Worm (Caenorhabditis elegans) whole organism, L4 larva: Measurements from ENCODE around the gene Y50D4C.12.

Experiments
- F10B5.3 ChIP-seq: sonication (generic microtip); optimal IDR thresholded peaks from 2 replicates; lab custom pipeline; 2016; ENCODE audit warnings: mild to moderate bottlenecking, missing genetic modification characterization, missing compliant biosample characterization
- F37D6.2 ChIP-seq: sonication (generic microtip); optimal IDR thresholded peaks from 2 replicates; lab custom pipeline; 2016; ENCODE audit warnings: mild to moderate bottlenecking, missing genetic modification characterization, missing compliant biosample characterization
- R02D3.7 ChIP-seq: fragments of 150-350 bp; sonication (generic microtip); optimal IDR thresholded peaks from 3 replicates; lab custom pipeline; 2014; ENCODE audit warnings: missing biosample characterization, missing genetic modification characterization
- T20F7.1 ChIP-seq: fragments of 200-800 bp; sonication (Bioruptor generic); optimal IDR thresholded peaks from 2 replicates; lab custom pipeline; 2018; ENCODE audit warnings: mild to moderate bottlenecking, missing genetic modification characterization, missing compliant biosample characterization
- Y75B8A.6 ChIP-seq: fragments of 200-800 bp; sonication (Bioruptor generic); IDR thresholded peaks from 2 replicates; pipeline ENCODE4 v1.3.6; 2022; ENCODE audit warnings: missing genetic modification reagents, missing genetic modification characterization, missing compliant biosample characterization
- ZK546.5 ChIP-seq, 2 experiments: sonication (generic microtip); optimal IDR thresholded peaks; 2 replicates each; lab custom pipeline; 2017; ENCODE audit warnings: missing biosample characterization in 2 of 2, missing genetic modification characterization in 2 of 2
- aha-1 ChIP-seq: fragments of 150-350 bp; peaks from one replicate; lab custom pipeline; 2014; ENCODE audit warnings: missing biosample characterization, missing genetic modification characterization
- aly-2 ChIP-seq: sonication (generic microtip); optimal IDR thresholded peaks from 2 replicates; lab custom pipeline; 2018; ENCODE audit warnings: missing biosample characterization, missing genetic modification characterization
- arid-1 ChIP-seq: fragments of 200-800 bp; sonication (Bioruptor generic); conservative IDR thresholded peaks from 2 replicates; pipeline ENCODE4 v1.3.6; 2022; ENCODE audit warnings: missing genetic modification reagents, missing genetic modification characterization, missing compliant biosample characterization
- ceh-20 ChIP-seq: fragments of 200-800 bp; sonication (Bioruptor generic); IDR thresholded peaks from 2 replicates; pipeline ENCODE4 v1.3.6; 2022; ENCODE audit warnings: missing genetic modification reagents, missing genetic modification characterization, missing compliant biosample characterization
- daf-8 ChIP-seq: fragments of 200-800 bp; sonication (Bioruptor generic); IDR thresholded peaks from 2 replicates; pipeline ENCODE4 v1.3.6; 2022; ENCODE audit warnings: missing genetic modification characterization, missing compliant biosample characterization
- dmd-6 ChIP-seq: fragments of 200-800 bp; sonication (Bioruptor generic); IDR thresholded peaks from 2 replicates; pipeline ENCODE4 v1.3.6; 2022; ENCODE audit warnings: missing genetic modification reagents, missing genetic modification characterization, missing compliant biosample characterization
- dmd-9 ChIP-seq: fragments of 200-800 bp; sonication (Bioruptor generic); IDR thresholded peaks from 2 replicates; pipeline ENCODE4 v1.3.6; 2022; ENCODE audit warnings: missing genetic modification reagents, missing genetic modification characterization, missing compliant biosample characterization
- dve-1 ChIP-seq: sonication (generic microtip); optimal IDR thresholded peaks from 2 replicates; lab custom pipeline; 2017; ENCODE audit warnings: antibody characterized with exemption, mild to moderate bottlenecking, missing genetic modification characterization, missing compliant biosample characterization; ENCODE audit not compliant: insufficient read depth
- fkh-10 ChIP-seq: fragments of 150-350 bp; optimal IDR thresholded peaks from 2 replicates; lab custom pipeline; 2014; ENCODE audit warnings: missing biosample characterization, missing genetic modification reagents, missing genetic modification characterization
- gei-8 ChIP-seq: fragments of 200-800 bp; sonication (Bioruptor generic); optimal IDR thresholded peaks from 2 replicates; lab custom pipeline; 2018; ENCODE audit warnings: mild to moderate bottlenecking, missing genetic modification characterization, missing compliant biosample characterization
- hif-1 ChIP-seq, 2 experiments: sonication (generic microtip); optimal IDR thresholded peaks; 2 replicates each; lab custom pipeline; 2016 to 2017; ENCODE audit warnings: missing compliant biosample characterization in 2 of 2, missing genetic modification characterization in 2 of 2, missing genetic modification reagents in 2 of 2, missing genotype in 2 of 2, mild to moderate bottlenecking in 1 of 2
- hlh-11 ChIP-seq: fragments of 200-800 bp; sonication (Bioruptor generic); optimal IDR thresholded peaks from 2 replicates; lab custom pipeline; 2018; ENCODE audit warnings: mild to moderate bottlenecking, missing genetic modification characterization, missing compliant biosample characterization
- hlh-30 ChIP-seq: sonication (generic microtip); optimal IDR thresholded peaks from 2 replicates; lab custom pipeline; 2017; ENCODE audit warnings: antibody characterized with exemption, mild to moderate bottlenecking, missing genetic modification characterization, missing compliant biosample characterization; ENCODE audit not compliant: insufficient read depth
- hmg-1.1 ChIP-seq: fragments of 200-800 bp; sonication (Bioruptor generic); IDR thresholded peaks from 2 replicates; pipeline ENCODE4 v1.3.6; 2022; ENCODE audit warnings: missing genetic modification reagents, missing genetic modification characterization, missing compliant biosample characterization
- lin-13 ChIP-seq: fragments of 150-350 bp; optimal IDR thresholded peaks from 2 replicates; lab custom pipeline; 2014; ENCODE audit warnings: missing biosample characterization, missing genetic modification reagents, missing genetic modification characterization
- lin-15B ChIP-seq: fragments of 150-350 bp; sonication (generic microtip); optimal IDR thresholded peaks from 3 replicates; lab custom pipeline; 2014; ENCODE audit warnings: missing biosample characterization, missing genetic modification characterization
- lin-38 ChIP-seq: fragments of 200-800 bp; sonication (Bioruptor generic); IDR thresholded peaks from 2 replicates; pipeline ENCODE4 v1.3.6; 2022; ENCODE audit warnings: missing genetic modification reagents, missing genetic modification characterization, missing compliant biosample characterization
- lir-3 ChIP-seq: sonication (generic microtip); optimal IDR thresholded peaks from 2 replicates; lab custom pipeline; 2016; ENCODE audit warnings: mild to moderate bottlenecking, missing genetic modification characterization, missing compliant biosample characterization
- mdt-29 ChIP-seq: fragments of 200-800 bp; sonication (Bioruptor generic); IDR thresholded peaks from 2 replicates; pipeline ENCODE4 v1.3.6; 2022; ENCODE audit warnings: missing genetic modification reagents, missing genetic modification characterization, missing compliant biosample characterization
- mxl-3 ChIP-seq: fragments of 200-800 bp; sonication (Bioruptor generic); optimal IDR thresholded peaks from 2 replicates; lab custom pipeline; 2018; ENCODE audit warnings: mild to moderate bottlenecking, missing genetic modification characterization, missing compliant biosample characterization
- nhr-11 ChIP-seq: fragments of 150-350 bp; optimal IDR thresholded peaks from 2 replicates; lab custom pipeline; 2014; ENCODE audit warnings: missing biosample characterization, missing genetic modification characterization
- nhr-111 ChIP-seq: fragments of 200-800 bp; sonication (Bioruptor generic); optimal IDR thresholded peaks from 2 replicates; lab custom pipeline; 2018; ENCODE audit warnings: mild to moderate bottlenecking, missing genetic modification characterization, missing compliant biosample characterization
- nhr-25 ChIP-seq: sonication (generic microtip); optimal IDR thresholded peaks from 2 replicates; lab custom pipeline; 2017; ENCODE audit warnings: missing genetic modification characterization, mild to moderate bottlenecking, missing compliant biosample characterization, antibody characterized with exemption, moderate library complexity, borderline replicate concordance; ENCODE audit not compliant: insufficient read depth
- nhr-28 ChIP-seq: fragments of 150-350 bp; optimal IDR thresholded peaks from 2 replicates; lab custom pipeline; 2014; ENCODE audit warnings: missing biosample characterization, missing genetic modification characterization
- pha-4 ChIP-seq, 2 experiments: fragments of 150-350 bp in 1 of 2; fragments of 200-800 bp in 1 of 2; sonication (Bioruptor generic) in 1 of 2; IDR thresholded peaks in 1 of 2; optimal IDR thresholded peaks in 1 of 2; 2 replicates each; pipeline versions ENCODE4 v1.3.6 to Lab custom; 2014 to 2022; ENCODE audit warnings: missing genetic modification characterization in 2 of 2, missing genetic modification reagents in 2 of 2, missing biosample characterization in 1 of 2, missing compliant biosample characterization in 1 of 2
- php-3 ChIP-seq: fragments of 200-800 bp; sonication (Bioruptor generic); IDR thresholded peaks from 2 replicates; pipeline ENCODE4 v1.3.6; 2022; ENCODE audit warnings: missing genetic modification reagents, missing genetic modification characterization, missing compliant biosample characterization
- pqm-1 ChIP-seq: sonication (generic microtip); optimal IDR thresholded peaks from 2 replicates; lab custom pipeline; 2017; ENCODE audit warnings: missing biosample characterization, missing genetic modification characterization
- rbr-2 ChIP-seq: sonication (generic microtip); optimal IDR thresholded peaks from 2 replicates; lab custom pipeline; 2016; ENCODE audit warnings: missing genotype, missing genetic modification characterization, missing compliant biosample characterization
- sdz-12 ChIP-seq: fragments of 200-800 bp; sonication (Bioruptor generic); optimal IDR thresholded peaks from 2 replicates; lab custom pipeline; 2018; ENCODE audit warnings: mild to moderate bottlenecking, missing genetic modification characterization, missing compliant biosample characterization
- snpc-1.2 ChIP-seq: fragments of 200-800 bp; sonication (Bioruptor generic); IDR thresholded peaks from 2 replicates; pipeline ENCODE4 v1.3.6; 2022; ENCODE audit warnings: missing genetic modification reagents, missing genetic modification characterization, missing compliant biosample characterization
- snpc-4 ChIP-seq: fragments of 150-350 bp; optimal IDR thresholded peaks from 2 replicates; lab custom pipeline; 2014; ENCODE audit warnings: missing biosample characterization, missing genetic modification characterization
- spr-1 ChIP-seq: sonication (generic microtip); optimal IDR thresholded peaks from 2 replicates; lab custom pipeline; 2016; ENCODE audit warnings: mild to moderate bottlenecking, missing genetic modification characterization, missing compliant biosample characterization
- unc-130 ChIP-seq: sonication (generic microtip); optimal IDR thresholded peaks from 2 replicates; lab custom pipeline; 2016; ENCODE audit warnings: missing genetic modification reagents, missing genetic modification characterization, missing compliant biosample characterization
- vab-7 ChIP-seq: fragments of 200-800 bp; sonication (Bioruptor generic); IDR thresholded peaks from 2 replicates; pipeline ENCODE4 v1.3.6; 2022; ENCODE audit warnings: missing genetic modification reagents, missing genetic modification characterization, missing compliant biosample characterization
- zip-11 ChIP-seq: fragments of 200-800 bp; sonication (Bioruptor generic); IDR thresholded peaks from 2 replicates; pipeline ENCODE4 v1.3.6; 2022; ENCODE audit warnings: missing genetic modification characterization, missing compliant biosample characterization
- ztf-7 ChIP-seq: fragments of 150-350 bp; optimal IDR thresholded peaks from 2 replicates; lab custom pipeline; 2014; ENCODE audit warnings: missing biosample characterization, missing genetic modification characterization

The Y50D4C.12 gene

DNA sequence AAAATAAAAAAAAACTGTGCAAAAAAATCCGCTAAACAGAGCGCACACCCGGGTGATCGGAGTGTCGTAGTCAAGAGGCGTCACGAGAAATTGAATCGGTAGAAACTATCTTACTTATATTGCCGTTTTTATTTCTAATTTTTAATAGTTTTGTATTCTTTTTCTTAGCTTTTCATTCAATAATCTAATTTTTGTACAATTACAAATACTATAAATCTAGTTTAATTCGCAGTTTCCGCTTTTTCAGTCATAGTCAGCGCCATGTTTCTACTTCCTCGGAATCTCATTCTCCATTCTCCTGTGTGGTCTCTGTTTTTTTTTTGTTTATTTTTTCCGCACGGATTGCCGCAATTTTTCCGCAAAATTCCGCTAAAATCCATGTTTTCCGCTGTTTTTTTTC is 21.4 kb downstream of the Y50D4C.12 start (continued):
- peak; percentile 54 for TF ChIP-seq lin-38 (GFP tag; lab: Robert Waterston, UW)
- TF ChIP-seq hif-1 (tag; optimal IDR thresholded peaks at IDR 0.05; lab: Kevin White, UChicago), result peak in 1 of 2 experiments; percentile 93
- TF ChIP-seq dve-1 (tag; lab: Kevin White, UChicago), result peak; percentile 41
- TF ChIP-seq rbr-2 (tag; lab: Kevin White, UChicago), result peak; percentile 54
- TF ChIP-seq snpc-1.2 (GFP tag; lab: Robert Waterston, UW), result no peak
- no peak for TF ChIP-seq php-3 (GFP tag; lab: Robert Waterston, UW)
- no peak for TF ChIP-seq aly-2
- TF ChIP-seq nhr-25 (tag; lab: Kevin White, UChicago), result no peak
- no peak for TF ChIP-seq snpc-4 (tag; lab: Kevin White, UChicago)
- no peak for TF ChIP-seq Y75B8A.6 (GFP tag; lab: Robert Waterston, UW)
- peak; percentile 4 for TF ChIP-seq mxl-3
- TF ChIP-seq hlh-11 (tag; lab: Kevin White, UChicago), result peak; percentile 40
- TF ChIP-seq nhr-28 (tag; lab: Kevin White, UChicago), result peak; percentile 9
- TF ChIP-seq dmd-9 (GFP tag; lab: Robert Waterston, UW), result 0 out of 2 replicates have a peak, but pooled peaks have one; percentile 16
- no peak for TF ChIP-seq zip-11 (GFP tag; lab: Robert Waterston, UW)
- peak; percentile 26 for TF ChIP-seq fkh-10 (GFP tag; lab: Kevin White, UChicago)
- peak; percentile 36 for TF ChIP-seq lir-3 (tag; lab: Kevin White, UChicago)
- TF ChIP-seq pha-4 (GFP tag; IDR thresholded peaks at IDR 0.05; lab: Robert Waterston, UW), result no peak
- TF ChIP-seq pha-4 (tag; optimal IDR thresholded peaks at IDR 0.05; lab: Kevin White, UChicago), result peak; percentile 1
- no peak for TF ChIP-seq lin-13 (GFP tag; lab: Kevin White, UChicago)
- TF ChIP-seq gei-8 (GFP tag; lab: Kevin White, UChicago), result no peak
- peak; percentile 90 for TF ChIP-seq aha-1 (tag; lab: Kevin White, UChicago)
- peak; percentile 79 for TF ChIP-seq hmg-1.1 (GFP tag; lab: Robert Waterston, UW)
- TF ChIP-seq sdz-12 (GFP tag; lab: Kevin White, UChicago), result no peak
- TF ChIP-seq vab-7 (GFP tag; lab: Robert Waterston, UW), result peak; percentile 34; the same call in 1 of the 2 replicates
- TF ChIP-seq nhr-111 (GFP tag; lab: Kevin White, UChicago), result no peak
- 0 out of 2 replicates have a peak, but pooled peaks have one; percentile 27 for TF ChIP-seq dmd-6 (GFP tag; lab: Robert Waterston, UW)
- peak; percentile 16 for TF ChIP-seq ztf-7 (tag; lab: Kevin White, UChicago)
- TF ChIP-seq lin-15B (tag; lab: Kevin White, UChicago), result no peak
- TF ChIP-seq F10B5.3 (tag; lab: Kevin White, UChicago), result no peak
- peak; percentile 86 for TF ChIP-seq unc-130 (GFP tag; lab: Kevin White, UChicago)
- TF ChIP-seq R02D3.7 (tag; lab: Kevin White, UChicago), result no peak
- no peak for TF ChIP-seq spr-1
- TF ChIP-seq pqm-1, result no peak
- no peak for TF ChIP-seq ZK546.5 (tag; optimal IDR thresholded peaks at IDR 0.05; lab: Kevin White, UChicago)
- TF ChIP-seq arid-1 (GFP tag; lab: Robert Waterston, UW), result no peak
- TF ChIP-seq nhr-11, result peak; percentile 17
- TF ChIP-seq daf-8, result no peak
- no peak for TF ChIP-seq mdt-29 (GFP tag; lab: Robert Waterston, UW)
- TF ChIP-seq F37D6.2 (tag; lab: Kevin White, UChicago), result peak; percentile 48
- no peak for TF ChIP-seq ceh-20 (GFP tag; lab: Robert Waterston, UW)
- peak; percentile 100 for TF ChIP-seq T20F7.1 (GFP tag; lab: Kevin White, UChicago)
- peak; percentile 39 for TF ChIP-seq hlh-30
